Worm (Caenorhabditis elegans) whole organism, L2 larva: ENCODE data around the gene C49C3.21.

Source experiments
- lsy-2 ChIP-seq, 2 experiments: fragments of 150-350 bp in 1 of 2; sonication (generic microtip) in 1 of 2; optimal IDR thresholded peaks; 2 replicates each; lab custom pipeline; 2014 to 2017; ENCODE audit warnings: missing biosample characterization in 2 of 2, missing genetic modification characterization in 2 of 2
- nhr-12 ChIP-seq: fragments of 150-350 bp; optimal IDR thresholded peaks from 2 replicates; lab custom pipeline; 2014; ENCODE audit warnings: missing biosample characterization, missing genetic modification characterization
- zag-1 ChIP-seq: fragments of 150-350 bp; optimal IDR thresholded peaks from 2 replicates; lab custom pipeline; 2014; ENCODE audit warnings: missing biosample characterization, missing genetic modification characterization
- ztf-11 ChIP-seq: sonication (generic microtip); optimal IDR thresholded peaks from 2 replicates; lab custom pipeline; 2017; ENCODE audit warnings: missing biosample characterization, missing genetic modification characterization
- ztf-4 ChIP-seq: fragments of 150-350 bp; optimal IDR thresholded peaks from 2 replicates; lab custom pipeline; 2014; ENCODE audit warnings: missing biosample characterization, missing genetic modification characterization

DNA sequence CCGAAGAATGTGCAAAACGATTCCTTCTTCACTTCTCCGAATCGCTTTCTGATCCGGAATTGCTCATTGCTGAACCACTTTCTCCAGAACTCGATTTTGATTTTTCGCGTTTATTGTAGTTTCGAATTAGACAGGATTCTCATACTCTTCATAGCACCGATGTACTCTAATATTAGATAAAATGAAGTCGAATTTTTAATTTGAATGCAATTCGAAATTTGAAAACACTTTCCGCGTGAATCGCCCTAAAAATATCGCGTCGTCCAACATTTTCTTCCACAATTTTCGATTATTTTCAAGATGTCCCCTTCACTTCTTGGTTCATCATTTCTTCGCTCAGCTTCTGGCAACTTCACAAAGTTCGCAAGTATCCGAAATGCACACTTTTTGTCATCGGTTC lies 39.3 kb downstream of the C49C3.21 start, which contains the start of gene C30H6.8:
- TF ChIP-seq zag-1 = no peak
- TF ChIP-seq lsy-2 (tag; optimal IDR thresholded peaks at IDR 0.05; lab: Kevin White, UChicago) = no peak
- no peak for TF ChIP-seq ztf-4 (tag; lab: Kevin White, UChicago)
- TF ChIP-seq ztf-11 = no peak
- TF ChIP-seq nhr-12 (tag; lab: Kevin White, UChicago) = no peak
